Worm (Caenorhabditis elegans) whole organism, midembryonic: ENCODE data around the gene sri-39.

Experiments used
- T22C8.4 ChIP-seq: fragments of 200-800 bp; sonication (Bioruptor generic); IDR thresholded peaks from 2 replicates; pipeline ENCODE4 v1.3.6; 2022; ENCODE audit warnings: missing genetic modification characterization, missing compliant biosample characterization
- cog-1 ChIP-seq: sonication (generic microtip); optimal IDR thresholded peaks from 2 replicates; lab custom pipeline; 2016; ENCODE audit warnings: missing genetic modification characterization, missing compliant biosample characterization
- flt-1 ChIP-seq: fragments of 200-800 bp; sonication (Bioruptor generic); IDR thresholded peaks from 2 replicates; pipeline ENCODE4 v1.3.6; 2022; ENCODE audit warnings: missing genetic modification characterization, missing compliant biosample characterization
- klf-2 ChIP-seq: fragments of 200-800 bp; sonication (Bioruptor generic); conservative IDR thresholded peaks from 2 replicates; pipeline ENCODE4 v1.3.6; 2022; ENCODE audit warnings: missing genetic modification reagents, missing genetic modification characterization, missing compliant biosample characterization
- med-1 ChIP-seq: sonication (generic microtip); optimal IDR thresholded peaks from 2 replicates; lab custom pipeline; 2017; ENCODE audit warnings: missing genetic modification characterization, mild to moderate bottlenecking, missing compliant biosample characterization, antibody characterized with exemption, missing genetic modification reagents; ENCODE audit not compliant: insufficient read depth
- ref-1 ChIP-seq: fragments of 200-800 bp; sonication (Bioruptor generic); conservative IDR thresholded peaks from 2 replicates; pipeline ENCODE4 v1.3.6; 2022; ENCODE audit warnings: missing genetic modification reagents, missing genetic modification characterization, missing compliant biosample characterization
- tab-1 ChIP-seq: fragments of 200-800 bp; sonication (Bioruptor generic); IDR thresholded peaks from 2 replicates; pipeline ENCODE4 v1.3.6; 2022; ENCODE audit warnings: missing genetic modification characterization, missing compliant biosample characterization

- TF ChIP-seq tab-1 (GFP tag; lab: Robert Waterston, UW) (no peak), klf-2 (GFP tag; lab: Robert Waterston, UW) (no peak), flt-1 (no peak), ref-1 (GFP tag; lab: Robert Waterston, UW) (no peak), cog-1 (tag; lab: Kevin White, UChicago) (no peak), med-1 (no peak), T22C8.4 (GFP tag; lab: Robert Waterston, UW) (no peak)
Observed at ce11 chrII:2578216-2578615, 9.1 kb upstream of the sri-39 start.
